Worm (Caenorhabditis elegans) whole organism, L3 larva: ENCODE results near the gene Y116A8C.23.

Experiments used
- R02D3.7 ChIP-seq: fragments of 150-350 bp; optimal IDR thresholded peaks from 2 replicates; lab custom pipeline; 2014; ENCODE audit warnings: missing biosample characterization, missing genetic modification characterization
- ZK546.5 ChIP-seq: sonication (generic microtip); optimal IDR thresholded peaks from 2 replicates; lab custom pipeline; 2017; ENCODE audit warnings: missing biosample characterization, missing genetic modification characterization
- ama-1 ChIP-seq: fragments of 150-350 bp; optimal IDR thresholded peaks from 2 replicates; lab custom pipeline; 2018
- ceh-16 ChIP-seq: sonication (generic microtip); optimal IDR thresholded peaks from 2 replicates; lab custom pipeline; 2017; ENCODE audit warnings: missing biosample characterization, missing genetic modification characterization
- ceh-28 ChIP-seq: fragments of 150-350 bp; optimal IDR thresholded peaks from 2 replicates; lab custom pipeline; 2014; ENCODE audit warnings: missing biosample characterization, missing genetic modification reagents, missing genetic modification characterization
- ceh-9 ChIP-seq: sonication (generic microtip); optimal IDR thresholded peaks from 2 replicates; lab custom pipeline; 2018; ENCODE audit warnings: missing biosample characterization, missing genetic modification characterization
- egl-27 ChIP-seq: sonication (generic microtip); optimal IDR thresholded peaks from 4 replicates; lab custom pipeline; 2017; ENCODE audit warnings: missing biosample characterization, missing genetic modification reagents, missing genetic modification characterization
- elt-1 ChIP-seq: fragments of 150-350 bp; optimal IDR thresholded peaks from 2 replicates; lab custom pipeline; 2014; ENCODE audit warnings: missing biosample characterization, missing genetic modification characterization
- elt-2 ChIP-seq: sonication (generic microtip); optimal IDR thresholded peaks from 2 replicates; lab custom pipeline; 2016; ENCODE audit warnings: missing genetic modification reagents, mild to moderate bottlenecking, missing genetic modification characterization, missing compliant biosample characterization
- elt-3 ChIP-seq, 3 experiments: fragments of 150-350 bp in 1 of 3; sonication (generic microtip) in 2 of 3; optimal IDR thresholded peaks; 2 replicates in 2 of 3; 4 replicates in 1 of 3; lab custom pipeline; 2014 to 2017; ENCODE audit warnings: missing biosample characterization in 3 of 3, missing genetic modification characterization in 3 of 3
- eor-1 ChIP-seq, 2 experiments: fragments of 150-350 bp; optimal IDR thresholded peaks; 2 replicates each; lab custom pipeline; 2014 to 2018; ENCODE audit warnings: missing biosample characterization in 2 of 2, missing genetic modification characterization in 2 of 2
- fkh-10 ChIP-seq: sonication (generic microtip); optimal IDR thresholded peaks from 2 replicates; lab custom pipeline; 2017; ENCODE audit warnings: missing biosample characterization, missing genetic modification reagents, missing genetic modification characterization
- hmg-11 ChIP-seq: sonication (generic microtip); optimal IDR thresholded peaks from 2 replicates; lab custom pipeline; 2016; ENCODE audit warnings: missing genetic modification characterization, missing compliant biosample characterization
- jun-1 ChIP-seq: fragments of 150-350 bp; optimal IDR thresholded peaks from 2 replicates; lab custom pipeline; 2014; ENCODE audit warnings: missing biosample characterization, missing genetic modification reagents, missing genetic modification characterization
- lin-15B ChIP-seq: fragments of 150-350 bp; optimal IDR thresholded peaks from 2 replicates; lab custom pipeline; 2014; ENCODE audit warnings: missing biosample characterization, missing genetic modification characterization
- lin-39 ChIP-seq: fragments of 150-350 bp; optimal IDR thresholded peaks from 2 replicates; lab custom pipeline; 2018; ENCODE audit warnings: missing biosample characterization, missing genetic modification reagents, missing genetic modification characterization
- lsy-12 ChIP-seq: sonication (generic microtip); optimal IDR thresholded peaks from 2 replicates; lab custom pipeline; 2016; ENCODE audit warnings: mild to moderate bottlenecking, missing genetic modification characterization, missing compliant biosample characterization
- nfya-1 ChIP-seq: sonication (generic microtip); optimal IDR thresholded peaks from 2 replicates; lab custom pipeline; 2017; ENCODE audit warnings: missing genetic modification characterization, mild to moderate bottlenecking, missing compliant biosample characterization, antibody characterized with exemption, moderate library complexity; ENCODE audit not compliant: insufficient read depth
- nhr-11 ChIP-seq: fragments of 150-350 bp; optimal IDR thresholded peaks from 2 replicates; lab custom pipeline; 2014; ENCODE audit warnings: missing biosample characterization, missing genetic modification characterization
- nhr-12 ChIP-seq: fragments of 150-350 bp; optimal IDR thresholded peaks from 2 replicates; lab custom pipeline; 2014; ENCODE audit warnings: missing biosample characterization, missing genetic modification characterization
- nhr-23 ChIP-seq: fragments of 150-350 bp; optimal IDR thresholded peaks from 2 replicates; lab custom pipeline; 2014; ENCODE audit warnings: missing biosample characterization, missing genetic modification reagents, missing genetic modification characterization
- nhr-237 ChIP-seq: fragments of 150-350 bp; optimal IDR thresholded peaks from 2 replicates; lab custom pipeline; 2014; ENCODE audit warnings: missing biosample characterization, missing genetic modification characterization
- nhr-25 ChIP-seq: sonication (generic microtip); optimal IDR thresholded peaks from 2 replicates; lab custom pipeline; 2017; ENCODE audit warnings: missing biosample characterization, missing genetic modification characterization
- nhr-28 ChIP-seq: fragments of 150-350 bp; optimal IDR thresholded peaks from 2 replicates; lab custom pipeline; 2014; ENCODE audit warnings: missing biosample characterization, missing genetic modification characterization
- nhr-43 ChIP-seq: sonication (generic microtip); optimal IDR thresholded peaks from 2 replicates; lab custom pipeline; 2016; ENCODE audit warnings: mild to moderate bottlenecking, missing genetic modification characterization, missing compliant biosample characterization; ENCODE audit not compliant: poor library complexity, severe bottlenecking
- nhr-67 ChIP-seq: fragments of 150-350 bp; optimal IDR thresholded peaks from 2 replicates; lab custom pipeline; 2014; ENCODE audit warnings: missing biosample characterization, missing genetic modification characterization
- nhr-76 ChIP-seq: fragments of 150-350 bp; sonication (generic microtip); optimal IDR thresholded peaks from 5 replicates; lab custom pipeline; 2014; ENCODE audit warnings: missing biosample characterization, missing genetic modification characterization
- snpc-4 ChIP-seq: fragments of 150-350 bp; optimal IDR thresholded peaks from 2 replicates; lab custom pipeline; 2014; ENCODE audit warnings: missing biosample characterization, missing genetic modification characterization
- tbx-2 ChIP-seq: sonication (generic microtip); optimal IDR thresholded peaks from 2 replicates; lab custom pipeline; 2016; ENCODE audit warnings: mild to moderate bottlenecking, missing genetic modification characterization, missing compliant biosample characterization
- unc-39 ChIP-seq: sonication (generic microtip); optimal IDR thresholded peaks from 4 replicates; lab custom pipeline; 2017; ENCODE audit warnings: missing biosample characterization, missing genetic modification characterization
- unc-62 ChIP-seq: fragments of 150-350 bp; sonication (generic microtip); optimal IDR thresholded peaks from 4 replicates; lab custom pipeline; 2014; ENCODE audit warnings: missing biosample characterization, missing genetic modification reagents, missing genetic modification characterization
- ztf-11 ChIP-seq: fragments of 150-350 bp; optimal IDR thresholded peaks from 2 replicates; lab custom pipeline; 2014; ENCODE audit warnings: missing biosample characterization, missing genetic modification characterization

Gene Y116A8C.23

ce11 chrIV:17039545-17039944 is 13.8 kb upstream of the Y116A8C.23 start, which contains the start of gene Y116A8C.19:
Gene Y116A8C.19 (minus strand): TSS chrIV:17039645.
- TF ChIP-seq R02D3.7 (tag; lab: Kevin White, UChicago) (no peak), nhr-12 (tag; lab: Kevin White, UChicago) (no peak), ZK546.5 (tag; lab: Kevin White, UChicago) (no peak), nhr-25 (tag; lab: Kevin White, UChicago) (no peak), ceh-16 (tag; lab: Kevin White, UChicago) (no peak), nhr-67 (no peak), elt-3 (tag; optimal IDR thresholded peaks at IDR 0.05; lab: Kevin White, UChicago) (no peak), nhr-237 (tag; lab: Kevin White, UChicago) (no peak)

- TF ChIP-seq ceh-9 (tag; lab: Kevin White, UChicago) = no peak
- no peak for TF ChIP-seq nhr-25 (tag; lab: Kevin White, UChicago)
- TF ChIP-seq nhr-43 (tag; lab: Kevin White, UChicago) = no peak
- no peak for TF ChIP-seq fkh-10 (GFP tag; lab: Kevin White, UChicago)
- no peak for TF ChIP-seq egl-27
- TF ChIP-seq elt-2 (tag; lab: Kevin White, UChicago) = no peak
- TF ChIP-seq ama-1 (lab: Kevin White, UChicago) = no peak
- no peak for TF ChIP-seq tbx-2 (tag; lab: Kevin White, UChicago)
- no peak for TF ChIP-seq nhr-23 (tag; lab: Kevin White, UChicago)
- TF ChIP-seq lsy-12 = no peak
- TF ChIP-seq unc-62 (GFP tag; lab: Kevin White, UChicago) = no peak
- TF ChIP-seq hmg-11 (tag; lab: Kevin White, UChicago) = no peak
- TF ChIP-seq elt-1 (tag; lab: Kevin White, UChicago) = no peak
- no peak for TF ChIP-seq snpc-4
- no peak for TF ChIP-seq ztf-11 (tag; lab: Kevin White, UChicago)
- TF ChIP-seq unc-39 (tag; lab: Kevin White, UChicago) = no peak
- TF ChIP-seq nfya-1 (tag; lab: Kevin White, UChicago) = no peak
- TF ChIP-seq lin-39 = no peak
- TF ChIP-seq jun-1 = no peak
- no peak for TF ChIP-seq eor-1 (tag; optimal IDR thresholded peaks at IDR 0.05; lab: Kevin White, UChicago)
These were observed 12.7 kb upstream of the Y116A8C.23 start, which contains the start of gene Y116A8C.20 for ce11 chrIV:17040618-17041017. Gene Y116A8C.20 (plus strand): TSS chrIV:17040918.

- no peak for TF ChIP-seq R02D3.7 (tag; lab: Kevin White, UChicago)
These were observed 7.7 kb upstream of the Y116A8C.23 start, which contains the start of gene clec-195 for ce11 chrIV:17045691-17046090. Gene clec-195 (minus strand): TSS chrIV:17045791.

- TF ChIP-seq tbx-2 (tag; lab: Kevin White, UChicago) (no peak), hmg-11 (tag; lab: Kevin White, UChicago) (no peak), unc-62 (GFP tag; lab: Kevin White, UChicago) (no peak), snpc-4 (no peak), nhr-43 (tag; lab: Kevin White, UChicago) (no peak), nhr-23 (tag; lab: Kevin White, UChicago) (no peak), lin-39 (no peak), nhr-12 (tag; lab: Kevin White, UChicago) (no peak), ZK546.5 (tag; lab: Kevin White, UChicago) (no peak), ceh-16 (tag; lab: Kevin White, UChicago) (no peak), ceh-28 (tag; lab: Kevin White, UChicago) (no peak), nhr-11 (tag; lab: Kevin White, UChicago) (no peak), ceh-9 (tag; lab: Kevin White, UChicago) (no peak)
These were observed 5.1 kb upstream of the Y116A8C.23 start, which contains the start of gene athp-3 for ce11 chrIV:17048257-17048656. Gene athp-3 (minus strand): TSS chrIV:17048357.

- TF ChIP-seq egl-27 = no peak
- no peak for TF ChIP-seq ceh-9 (tag; lab: Kevin White, UChicago)
- TF ChIP-seq nhr-28 = no peak
- TF ChIP-seq lin-15B (tag; lab: Kevin White, UChicago) = no peak
- no peak for TF ChIP-seq lin-39
- TF ChIP-seq R02D3.7 (tag; lab: Kevin White, UChicago) = no peak
- no peak for TF ChIP-seq elt-3 (tag; optimal IDR thresholded peaks at IDR 0.05; lab: Kevin White, UChicago)
- no peak for TF ChIP-seq tbx-2 (tag; lab: Kevin White, UChicago)
- TF ChIP-seq nhr-25 (tag; lab: Kevin White, UChicago) = no peak
- TF ChIP-seq nhr-76 (tag; lab: Kevin White, UChicago) = no peak
- TF ChIP-seq nhr-43 (tag; lab: Kevin White, UChicago) = no peak
These were observed 4.7 kb downstream of the Y116A8C.23 start, which contains the start of gene Y116A8C.44 for ce11 chrIV:17058036-17058435. Gene Y116A8C.44 (minus strand): TSS chrIV:17058136.
